Fruit fly (Drosophila melanogaster) whole organism, embryonic: ENCODE measurements around the gene ETHR.

Experiments
- Awh ChIP-seq: fragments of 200-800 bp; sonication (Bioruptor generic); IDR thresholded peaks from 2 replicates; pipeline ENCODE4, ENCODE4 v1.3.6; 2022; ENCODE audit warnings: missing biosample characterization, missing genetic modification characterization
- B-H1 ChIP-seq: fragments of 200-800 bp; sonication (Bioruptor generic); IDR thresholded peaks from 3 replicates; pipeline ENCODE4 v1.3.6; 2022; ENCODE audit warnings: missing biosample characterization, missing genetic modification characterization
- Bgb ChIP-seq: fragments of 200-800 bp; sonication (Bioruptor generic); IDR thresholded peaks from 2 replicates; pipeline ENCODE4 v1.3.6; 2022; ENCODE audit warnings: missing biosample characterization, missing genetic modification characterization; ENCODE audit not compliant: partially characterized antibody
- CG1024 ChIP-seq: fragments of 200-800 bp; sonication (Bioruptor generic); IDR thresholded peaks from 2 replicates; pipeline ENCODE4 v1.3.6; 2022; ENCODE audit warnings: missing biosample characterization, missing genetic modification characterization
- CG10366 ChIP-seq: fragments of 200-800 bp; sonication (Bioruptor generic); IDR thresholded peaks from 2 replicates; pipeline ENCODE4 v1.3.6; 2022; ENCODE audit warnings: missing biosample characterization, missing genetic modification characterization
- CG12155 ChIP-seq: fragments of 200-800 bp; sonication (Bioruptor generic); optimal IDR thresholded peaks from 3 replicates; lab custom pipeline; 2016; ENCODE audit warnings: missing biosample characterization, missing genetic modification characterization
- CG13287 ChIP-seq: fragments of 200-800 bp; sonication (Bioruptor generic); IDR thresholded peaks from 2 replicates; pipeline ENCODE4 v1.3.6; 2022; ENCODE audit warnings: missing biosample characterization, missing genetic modification characterization; ENCODE audit not compliant: partially characterized antibody
- CG14014 ChIP-seq: fragments of 200-800 bp; sonication (Bioruptor generic); IDR thresholded peaks from 2 replicates; pipeline ENCODE4 v1.3.6; 2022; ENCODE audit warnings: missing biosample characterization, missing genetic modification characterization
- CG14050 ChIP-seq: fragments of 200-800 bp; sonication (Bioruptor generic); IDR thresholded peaks from 3 replicates; pipeline ENCODE4 v1.3.6; 2022; ENCODE audit warnings: missing biosample characterization, missing genetic modification characterization
- CG14441 ChIP-seq: fragments of 200-800 bp; sonication (Bioruptor generic); IDR thresholded peaks from 2 replicates; pipeline ENCODE4 v1.3.6; 2022; ENCODE audit warnings: missing biosample characterization, missing genetic modification characterization
- CG14965 ChIP-seq: fragments of 200-800 bp; sonication (Bioruptor generic); optimal IDR thresholded peaks from 2 replicates; lab custom pipeline; 2016; ENCODE audit warnings: missing biosample characterization, missing genetic modification characterization, borderline replicate concordance
- CG17802 ChIP-seq: fragments of 200-800 bp; sonication (Bioruptor generic); optimal IDR thresholded peaks from 2 replicates; lab custom pipeline; 2018; ENCODE audit warnings: missing biosample characterization, mild to moderate bottlenecking, missing genetic modification characterization, moderate library complexity
- CG17829 ChIP-seq: fragments of 200-800 bp; optimal IDR thresholded peaks from 2 replicates; lab custom pipeline; 2019; ENCODE audit warnings: missing biosample characterization, mild to moderate bottlenecking, missing genetic modification characterization, moderate library complexity
- CG2116 ChIP-seq: fragments of 200-800 bp; sonication (Bioruptor generic); optimal IDR thresholded peaks from 3 replicates; lab custom pipeline; 2018; ENCODE audit warnings: missing biosample characterization, mild to moderate bottlenecking, missing genetic modification characterization
- CG30020 ChIP-seq: fragments of 200-800 bp; optimal IDR thresholded peaks from 2 replicates; lab custom pipeline; 2019; ENCODE audit warnings: missing biosample characterization, mild to moderate bottlenecking, missing genetic modification characterization, moderate library complexity
- CG30403 ChIP-seq: fragments of 200-800 bp; sonication (Bioruptor generic); optimal IDR thresholded peaks from 3 replicates; lab custom pipeline; 2016; ENCODE audit warnings: missing biosample characterization, missing genetic modification characterization
- CG31365 ChIP-seq: fragments of 200-800 bp; sonication (Bioruptor generic); optimal IDR thresholded peaks from 2 replicates; lab custom pipeline; 2018; ENCODE audit warnings: missing biosample characterization, mild to moderate bottlenecking, missing genetic modification characterization
- CG32532 ChIP-seq: fragments of 200-800 bp; sonication (Bioruptor generic); IDR thresholded peaks from 2 replicates; pipeline ENCODE4 v1.3.6; 2022; ENCODE audit warnings: missing biosample characterization, missing genetic modification characterization
- CG32767 ChIP-seq: fragments of 200-800 bp; sonication (Bioruptor generic); IDR thresholded peaks from 2 replicates; pipeline ENCODE4 v1.3.6; 2022; ENCODE audit warnings: missing biosample characterization, missing genetic modification characterization
- CG34422 ChIP-seq: fragments of 200-800 bp; sonication (Bioruptor generic); IDR thresholded peaks from 3 replicates; pipeline ENCODE4 v1.3.6; 2022; ENCODE audit warnings: missing biosample characterization, missing genetic modification characterization
- CG6254 ChIP-seq: fragments of 200-800 bp; sonication (Bioruptor generic); optimal IDR thresholded peaks from 3 replicates; lab custom pipeline; 2017; ENCODE audit warnings: mild to moderate bottlenecking, missing biosample characterization, missing genetic modification reagents, missing genetic modification characterization
- CG6689 ChIP-seq: fragments of 200-800 bp; sonication (Bioruptor generic); IDR thresholded peaks from 2 replicates; pipeline ENCODE4 v1.3.6; 2022; ENCODE audit warnings: missing biosample characterization, missing genetic modification characterization
- CG6765 ChIP-seq: fragments of 200-800 bp; sonication (Bioruptor generic); optimal IDR thresholded peaks from 3 replicates; lab custom pipeline; 2017; ENCODE audit warnings: missing biosample characterization, mild to moderate bottlenecking, missing genetic modification characterization
- CG7556 ChIP-seq: fragments of 200-800 bp; sonication (Bioruptor generic); optimal IDR thresholded peaks from 2 replicates; lab custom pipeline; 2017; ENCODE audit warnings: missing biosample characterization, mild to moderate bottlenecking, missing genetic modification characterization
- CG9609 ChIP-seq: fragments of 200-800 bp; sonication (Bioruptor generic); optimal IDR thresholded peaks from 3 replicates; lab custom pipeline; 2016; ENCODE audit warnings: missing biosample characterization, missing genetic modification characterization
- Doc2 ChIP-seq: fragments of 200-800 bp; sonication (Bioruptor generic); IDR thresholded peaks from 2 replicates; pipeline ENCODE4 v1.3.6; 2022; ENCODE audit warnings: missing biosample characterization, missing genetic modification characterization
- Drgx ChIP-seq: fragments of 200-800 bp; sonication (Bioruptor generic); IDR thresholded peaks from 2 replicates; pipeline ENCODE4 v1.3.6; 2022; ENCODE audit warnings: missing biosample characterization, missing genetic modification characterization
- E2f1 ChIP-seq: fragments of 200-800 bp; sonication (Bioruptor generic); IDR thresholded peaks from 2 replicates; pipeline ENCODE4 v1.3.6; 2022; ENCODE audit warnings: missing biosample characterization, missing genetic modification characterization
- Gug ChIP-seq: fragments of 200-800 bp; sonication (Bioruptor generic); IDR thresholded peaks from 4 replicates; pipeline ENCODE4 v1.3.6; 2022; ENCODE audit warnings: missing biosample characterization, missing genetic modification characterization
- Med ChIP-seq: fragments of 200-800 bp; sonication (Bioruptor generic); peaks from one replicate; lab custom pipeline; 2016; ENCODE audit warnings: missing biosample characterization, missing genetic modification characterization, mild to moderate bottlenecking, inconsistent platforms, moderate library complexity
- Nf-YA ChIP-seq: fragments of 200-800 bp; sonication (Bioruptor generic); IDR thresholded peaks from 2 replicates; pipeline ENCODE4 v1.3.6; 2022; ENCODE audit warnings: missing biosample characterization, missing genetic modification characterization
- NfI ChIP-seq: fragments of 200-800 bp; sonication (Bioruptor generic); optimal IDR thresholded peaks from 3 replicates; lab custom pipeline; 2018; ENCODE audit warnings: missing biosample characterization, mild to moderate bottlenecking, missing genetic modification characterization, moderate library complexity
- Rfx ChIP-seq: fragments of 200-800 bp; sonication (Bioruptor generic); IDR thresholded peaks from 2 replicates; pipeline ENCODE4 v1.3.6; 2022; ENCODE audit warnings: missing biosample characterization, missing genetic modification characterization
- Ssrp ChIP-seq: fragments of 200-800 bp; sonication (Bioruptor generic); optimal IDR thresholded peaks from 2 replicates; lab custom pipeline; 2018; ENCODE audit warnings: missing biosample characterization, mild to moderate bottlenecking, missing genetic modification characterization, moderate library complexity
- ap ChIP-seq: fragments of 200-800 bp; sonication (Bioruptor generic); IDR thresholded peaks from 2 replicates; pipeline ENCODE4 v1.3.6; 2022; ENCODE audit warnings: missing biosample characterization, missing genetic modification characterization
- btn ChIP-seq: fragments of 200-800 bp; sonication (Bioruptor generic); optimal IDR thresholded peaks from 2 replicates; lab custom pipeline; 2016; ENCODE audit warnings: missing biosample characterization, missing genetic modification characterization
- exex ChIP-seq: fragments of 200-800 bp; sonication (Bioruptor generic); optimal IDR thresholded peaks from 4 replicates; lab custom pipeline; 2018; ENCODE audit warnings: missing biosample characterization, mild to moderate bottlenecking, missing genetic modification characterization, moderate library complexity
- gcm ChIP-seq: fragments of 200-800 bp; sonication (Bioruptor generic); optimal IDR thresholded peaks from 2 replicates; lab custom pipeline; 2019; ENCODE audit warnings: missing biosample characterization, mild to moderate bottlenecking, missing genetic modification characterization, moderate library complexity
- grau ChIP-seq: fragments of 200-800 bp; optimal IDR thresholded peaks from 3 replicates; lab custom pipeline; 2019; ENCODE audit warnings: missing biosample characterization, mild to moderate bottlenecking, missing genetic modification characterization, moderate library complexity
- ham ChIP-seq: fragments of 200-800 bp; sonication (Bioruptor generic); IDR thresholded peaks from 2 replicates; pipeline ENCODE4 v1.3.6; 2022; ENCODE audit warnings: missing biosample characterization, missing genetic modification characterization
- hbn ChIP-seq: fragments of 200-800 bp; sonication (Bioruptor generic); IDR thresholded peaks from 2 replicates; pipeline ENCODE4 v1.3.6; 2022; ENCODE audit warnings: missing biosample characterization, missing genetic modification characterization; ENCODE audit not compliant: partially characterized antibody
- kah ChIP-seq: fragments of 200-800 bp; sonication (Bioruptor generic); optimal IDR thresholded peaks from 2 replicates; lab custom pipeline; 2018; ENCODE audit warnings: missing biosample characterization, mild to moderate bottlenecking, missing genetic modification characterization
- nerfin-1 ChIP-seq: fragments of 200-800 bp; sonication (Bioruptor generic); optimal IDR thresholded peaks from 3 replicates; lab custom pipeline; 2019; ENCODE audit warnings: missing biosample characterization, mild to moderate bottlenecking, missing genetic modification characterization, moderate library complexity
- onecut ChIP-seq: fragments of 200-800 bp; sonication (Bioruptor generic); IDR thresholded peaks from 2 replicates; pipeline ENCODE4 v1.3.6; 2022; ENCODE audit warnings: missing biosample characterization, missing genetic modification characterization
- sens ChIP-seq: fragments of 200-800 bp; sonication (Bioruptor generic); peaks from one replicate; lab custom pipeline; 2016; ENCODE audit warnings: missing biosample characterization, missing genetic modification characterization
- sr ChIP-seq: fragments of 200-800 bp; sonication (Bioruptor generic); IDR thresholded peaks from 3 replicates; pipeline ENCODE4 v1.3.6; 2022; ENCODE audit warnings: missing biosample characterization, missing genetic modification characterization
- trh ChIP-seq: fragments of 200-800 bp; sonication (Bioruptor generic); optimal IDR thresholded peaks from 2 replicates; lab custom pipeline; 2016; ENCODE audit warnings: missing biosample characterization, missing genetic modification characterization
- vvl ChIP-seq: fragments of 200-800 bp; sonication (Bioruptor generic); IDR thresholded peaks from 2 replicates; pipeline ENCODE4 v1.3.6; 2022; ENCODE audit warnings: missing biosample characterization, missing genetic modification characterization

ETHR gene

dm6 chr3R:21224230-21224629, 22.6 kb upstream of the ETHR start (continued):
- TF ChIP-seq CG17829, result no peak
- TF ChIP-seq NfI (GFP tag; lab: Kevin White, UChicago), result peak; percentile 22
- no peak for TF ChIP-seq CG30403 (GFP tag; lab: Kevin White, UChicago)
- no peak for TF ChIP-seq Ssrp (tag; lab: Kevin White, UChicago)
- peak; percentile 21 for TF ChIP-seq CG7556
- no peak for TF ChIP-seq CG31365
- peak; percentile 6; the same call in 1 of the 2 replicates for TF ChIP-seq CG13287 (GFP tag; lab: Robert Waterston, UW)
- TF ChIP-seq CG1024 (GFP tag; lab: Robert Waterston, UW), result no peak
- TF ChIP-seq Doc2 (GFP tag; lab: Robert Waterston, UW), result no peak
- no peak for TF ChIP-seq hbn
- TF ChIP-seq CG14441 (GFP tag; lab: Robert Waterston, UW), result peak; percentile 36; the same call in 1 of the 2 replicates
- peak; percentile 20 for TF ChIP-seq gcm (GFP tag; lab: Kevin White, UChicago)
- TF ChIP-seq CG32532 (GFP tag; lab: Robert Waterston, UW), result peak; percentile 37; the same call in 1 of the 2 replicates
- TF ChIP-seq CG14965 (GFP tag; lab: Kevin White, UChicago), result no peak
- peak; percentile 40; the same call in 1 of the 2 replicates for TF ChIP-seq Drgx (GFP tag; lab: Robert Waterston, UW)
- no peak; the same call in 2 of the 3 replicates for TF ChIP-seq CG14050 (GFP tag; lab: Robert Waterston, UW)
- 0 out of 2 replicates have a peak, but pooled peaks have one; percentile 6 for TF ChIP-seq CG6689 (GFP tag; lab: Robert Waterston, UW)
- TF ChIP-seq CG2116 (GFP tag; lab: Kevin White, UChicago), result no peak
- TF ChIP-seq exex (tag; lab: Kevin White, UChicago), result no peak
- peak; percentile 83 for TF ChIP-seq Med
- TF ChIP-seq trh (GFP tag; lab: Kevin White, UChicago), result no peak
- TF ChIP-seq CG9609 (GFP tag; lab: Kevin White, UChicago), result no peak
- 0 out of 4 replicates have a peak, but pooled peaks have one; percentile 14 for TF ChIP-seq Gug (GFP tag; lab: Robert Waterston, UW)
- TF ChIP-seq B-H1 (GFP tag; lab: Robert Waterston, UW), result peak; percentile 48; the same call in 2 of the 3 replicates
- TF ChIP-seq btn, result no peak
- peak; percentile 59; the same call in 1 of the 2 replicates for TF ChIP-seq CG32767 (GFP tag; lab: Robert Waterston, UW)
- TF ChIP-seq CG17802 (tag; lab: Kevin White, UChicago), result no peak
- no peak for TF ChIP-seq ap (GFP tag; lab: Robert Waterston, UW)
- no peak for TF ChIP-seq CG6254 (GFP tag; lab: Kevin White, UChicago)
- no peak for TF ChIP-seq CG6765 (GFP tag; lab: Kevin White, UChicago)
- TF ChIP-seq sens (GFP tag; lab: Kevin White, UChicago), result peak; percentile 38
- peak; percentile 71; the same call in 1 of the 2 replicates for TF ChIP-seq E2f1 (GFP tag; lab: Robert Waterston, UW)
- no peak for TF ChIP-seq CG12155
- 0 out of 2 replicates have a peak, but pooled peaks have one; percentile 7 for TF ChIP-seq Awh (GFP tag; lab: Robert Waterston, UW)
- no peak for TF ChIP-seq ham (GFP tag; lab: Robert Waterston, UW)
- peak; percentile 50; the same call in 1 of the 2 replicates for TF ChIP-seq vvl (GFP tag; lab: Robert Waterston, UW)
- 0 out of 2 replicates have a peak, but pooled peaks have one; percentile 46 for TF ChIP-seq CG14014
- peak; percentile 65 for TF ChIP-seq nerfin-1
- TF ChIP-seq sr (GFP tag; lab: Robert Waterston, UW), result peak; percentile 73
- TF ChIP-seq Bgb (GFP tag; lab: Robert Waterston, UW), result 0 out of 2 replicates have a peak, but pooled peaks have one; percentile 16
- TF ChIP-seq CG10366 (GFP tag; lab: Robert Waterston, UW), result no peak
- TF ChIP-seq grau (tag; lab: Kevin White, UChicago), result no peak
- TF ChIP-seq onecut (GFP tag; lab: Robert Waterston, UW), result no peak; the same call in 1 of the 2 replicates
- TF ChIP-seq CG30020 (tag; lab: Kevin White, UChicago), result no peak
- TF ChIP-seq Nf-YA (GFP tag; lab: Robert Waterston, UW), result no peak
- peak; percentile 67 for TF ChIP-seq Rfx (GFP tag; lab: Robert Waterston, UW)
- TF ChIP-seq kah, result peak; percentile 38
- TF ChIP-seq CG34422 (GFP tag; lab: Robert Waterston, UW), result peak; percentile 18; the same call in 1 of the 3 replicates
